Fruit fly (Drosophila melanogaster) whole organism, prepupa: ENCODE data around the gene Axn.
A peak's percentile ranks its signal among the peaks of the same experiment; 100 is the strongest.

Experiments
- Eip75B ChIP-seq: fragments of 200-800 bp; sonication (Bioruptor generic); optimal IDR thresholded peaks from 3 replicates; lab custom pipeline; 2016; ENCODE audit warnings: missing biosample characterization, missing genetic modification characterization
- Gug ChIP-seq: fragments of 200-800 bp; sonication (Bioruptor generic); IDR thresholded peaks from 2 replicates; pipeline ENCODE4 v1.3.6; 2022; ENCODE audit warnings: missing biosample characterization, missing genetic modification characterization
- pdm3 ChIP-seq: fragments of 200-800 bp; sonication (Bioruptor generic); optimal IDR thresholded peaks from 3 replicates; lab custom pipeline; 2016; ENCODE audit warnings: missing biosample characterization, missing genetic modification characterization
- spab ChIP-seq: fragments of 200-800 bp; sonication (Bioruptor generic); optimal IDR thresholded peaks from 2 replicates; lab custom pipeline; 2017; ENCODE audit warnings: missing biosample characterization, mild to moderate bottlenecking, missing genetic modification characterization, missing genetic modification reagents

- TF ChIP-seq spab (peak; percentile 89), pdm3 (GFP tag; lab: Kevin White, UChicago) (peak; percentile 90), Gug (GFP tag; lab: Robert Waterston, UW) (peak; percentile 90), Eip75B (GFP tag; lab: Kevin White, UChicago) (peak; percentile 98)
Observed at dm6 chr3R:30061154-30061482, 38.5 kb downstream of the Axn start.
